Fruit fly (Drosophila melanogaster): ENCODE measurements around the gene Ir100a.

The Ir100a gene

DNA sequence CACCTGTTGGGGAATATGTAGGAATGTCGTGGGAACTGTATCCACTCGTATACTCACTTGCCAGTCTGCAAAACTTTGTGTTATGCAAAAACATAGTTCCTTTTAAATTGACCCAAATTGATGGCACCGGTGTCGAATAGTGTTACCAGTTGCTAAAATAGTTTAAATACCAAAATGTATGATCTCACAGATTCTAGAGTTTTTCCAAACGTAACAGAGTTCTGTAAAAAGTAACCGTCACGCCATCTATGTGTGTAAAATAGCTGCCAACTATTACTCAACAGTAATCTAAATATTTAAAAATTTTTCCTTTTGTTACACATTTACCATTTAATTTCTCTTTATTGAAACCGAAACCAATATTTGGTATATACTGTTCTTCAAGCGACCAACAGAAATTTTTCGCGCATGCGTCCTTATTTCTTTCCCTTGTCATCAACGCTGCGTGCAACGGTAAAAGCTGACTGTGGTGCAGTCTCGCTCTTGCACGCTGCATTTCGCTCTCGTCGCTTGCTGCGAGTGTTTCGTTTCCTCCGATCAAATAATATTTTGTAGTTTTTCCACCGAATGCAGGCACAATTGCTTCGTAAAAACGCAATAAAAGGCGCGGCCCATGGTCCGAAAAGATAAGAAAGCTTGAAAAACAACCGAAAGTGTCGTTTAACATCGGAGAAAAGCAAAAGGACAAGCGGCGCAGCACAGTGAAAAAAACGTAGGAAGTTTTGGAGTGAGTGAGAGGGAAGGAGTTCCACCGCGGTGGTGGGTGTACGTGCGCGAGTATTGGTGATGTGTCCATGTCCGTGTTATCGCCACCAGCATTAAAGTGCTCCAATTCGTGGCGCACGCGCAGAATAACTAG is 11.6 kb downstream of the Ir100a start, which contains the start of the genes FeCH and RhoGAP100F (continued):
- TF ChIP-seq Scr (GFP tag; IDR thresholded peaks at IDR 0.05; ENCODE audit: partially characterized antibody) (0 out of 2 replicates have a peak, but pooled peaks have one; percentile 15), CG4820 (GFP tag; optimal IDR thresholded peaks at IDR 0.05) (no peak), CG12744 (GFP tag; optimal IDR thresholded peaks at IDR 0.05) (no peak), insv (GFP tag; optimal IDR thresholded peaks at IDR 0.05) (no peak), sqz (GFP tag; optimal IDR thresholded peaks at IDR 0.05) (peak; percentile 52), CG33213 (GFP tag; optimal IDR thresholded peaks at IDR 0.05) (no peak), E2f2 (GFP tag; IDR thresholded peaks at IDR 0.05) (peak; percentile 64), unc-4 (GFP tag; IDR thresholded peaks at IDR 0.05; ENCODE audit: partially characterized antibody) (0 out of 2 replicates have a peak, but pooled peaks have one; percentile 26), seq (GFP tag; IDR thresholded peaks at IDR 0.05) (peak; percentile 53; the same call in 1 of the 2 replicates), cg (GFP tag; optimal IDR thresholded peaks at IDR 0.05) (peak; percentile 56), gce (GFP tag; IDR thresholded peaks at IDR 0.05) (no peak), peb (GFP tag; IDR thresholded peaks at IDR 0.05) (no peak), CG8765 (GFP tag; IDR thresholded peaks at IDR 0.05) (no peak), Asciz (GFP tag; optimal IDR thresholded peaks at IDR 0.05) (no peak), dimm (GFP tag; IDR thresholded peaks at IDR 0.05) (no peak), tgo (GFP tag; IDR thresholded peaks at IDR 0.05) (no peak), CG5180 (GFP tag; optimal IDR thresholded peaks at IDR 0.05) (peak; percentile 41), D (optimal IDR thresholded peaks at IDR 0.05) (no peak), D (GFP tag; optimal IDR thresholded peaks at IDR 0.05) (no peak), CG8478 (optimal IDR thresholded peaks at IDR 0.05) (no peak), CG11504 (tag; optimal IDR thresholded peaks at IDR 0.05) (no peak), Lpt (GFP tag; optimal IDR thresholded peaks at IDR 0.05) (no peak), Dip3 (GFP tag; optimal IDR thresholded peaks at IDR 0.05) (no peak), Dp (GFP tag; optimal IDR thresholded peaks at IDR 0.05) (peak; percentile 51), CG13123 (GFP tag; optimal IDR thresholded peaks at IDR 0.05) (no peak), zf30C (GFP tag; optimal IDR thresholded peaks at IDR 0.05) (no peak), nau (GFP tag; optimal IDR thresholded peaks at IDR 0.05) (no peak), CG2120 (GFP tag; optimal IDR thresholded peaks at IDR 0.05) (no peak), stc (GFP tag; IDR thresholded peaks at IDR 0.05) (no peak), ATbp (GFP tag; optimal IDR thresholded peaks at IDR 0.05) (no peak), CG18011 (GFP tag; optimal IDR thresholded peaks at IDR 0.05) (no peak), Bgb (GFP tag; IDR thresholded peaks at IDR 0.05; ENCODE audit: partially characterized antibody) (no peak), CG2712 (tag; optimal IDR thresholded peaks at IDR 0.05) (peak; percentile 3), ind (GFP tag; optimal IDR thresholded peaks at IDR 0.05) (no peak), CG1602 (GFP tag; optimal IDR thresholded peaks at IDR 0.05) (no peak), Doc3 (GFP tag; IDR thresholded peaks at IDR 0.05; ENCODE audit: partially characterized antibody) (no peak), CG12769 (tag; optimal IDR thresholded peaks at IDR 0.05) (no peak), CG3838 (GFP tag; optimal IDR thresholded peaks at IDR 0.05) (no peak), CG2116 (GFP tag; optimal IDR thresholded peaks at IDR 0.05) (peak; percentile 32), CG31388 (GFP tag; optimal IDR thresholded peaks at IDR 0.05) (no peak), org-1 (GFP tag; optimal IDR thresholded peaks at IDR 0.05) (no peak), CG4328 (GFP tag; optimal IDR thresholded peaks at IDR 0.05) (no peak), CG10431 (GFP tag; optimal IDR thresholded peaks at IDR 0.05) (no peak), CG18619 (GFP tag; optimal IDR thresholded peaks at IDR 0.05) (no peak), Awh (GFP tag; IDR thresholded peaks at IDR 0.05) (no peak), crp (GFP tag; optimal IDR thresholded peaks at IDR 0.05) (peak in 1 of 2 experiments; percentile 23), NK7.1 (GFP tag; optimal IDR thresholded peaks at IDR 0.05) (no peak), CG13287 (GFP tag; IDR thresholded peaks at IDR 0.05; ENCODE audit: partially characterized antibody) (peak; percentile 35; the same call in 1 of the 2 replicates), CG4282 (GFP tag; optimal IDR thresholded peaks at IDR 0.05) (no peak)

Data from whole organism, embryonic.